Worm (Caenorhabditis elegans) whole organism, L3 larva: ENCODE results near the gene nspc-20.
A peak's percentile ranks its signal among the peaks of the same experiment; 100 is the strongest.

Source experiments
- ZK546.5 ChIP-seq: sonication (generic microtip); optimal IDR thresholded peaks from 2 replicates; lab custom pipeline; 2017; ENCODE audit warnings: missing biosample characterization, missing genetic modification characterization
- aly-2 ChIP-seq: fragments of 150-350 bp; optimal IDR thresholded peaks from 2 replicates; lab custom pipeline; 2014; ENCODE audit warnings: missing biosample characterization, missing genetic modification characterization
- ceh-16 ChIP-seq: sonication (generic microtip); optimal IDR thresholded peaks from 2 replicates; lab custom pipeline; 2017; ENCODE audit warnings: missing biosample characterization, missing genetic modification characterization
- ceh-28 ChIP-seq: fragments of 150-350 bp; optimal IDR thresholded peaks from 2 replicates; lab custom pipeline; 2014; ENCODE audit warnings: missing biosample characterization, missing genetic modification reagents, missing genetic modification characterization
- ceh-82 ChIP-seq: fragments of 150-350 bp; optimal IDR thresholded peaks from 2 replicates; lab custom pipeline; 2014; ENCODE audit warnings: missing biosample characterization, missing genetic modification characterization
- daf-12 ChIP-seq: fragments of 150-350 bp; optimal IDR thresholded peaks from 2 replicates; lab custom pipeline; 2014; ENCODE audit warnings: missing biosample characterization, missing genetic modification reagents, missing genetic modification characterization
- egl-27 ChIP-seq: sonication (generic microtip); optimal IDR thresholded peaks from 4 replicates; lab custom pipeline; 2017; ENCODE audit warnings: missing biosample characterization, missing genetic modification reagents, missing genetic modification characterization
- egl-5 ChIP-seq: fragments of 150-350 bp; optimal IDR thresholded peaks from 2 replicates; lab custom pipeline; 2017; ENCODE audit warnings: missing biosample characterization, missing genetic modification reagents, missing genetic modification characterization, inconsistent platforms
- elt-2 ChIP-seq: sonication (generic microtip); optimal IDR thresholded peaks from 2 replicates; lab custom pipeline; 2016; ENCODE audit warnings: missing genetic modification reagents, mild to moderate bottlenecking, missing genetic modification characterization, missing compliant biosample characterization
- elt-3 ChIP-seq, 3 experiments: fragments of 150-350 bp in 1 of 3; sonication (generic microtip) in 2 of 3; optimal IDR thresholded peaks; 2 replicates in 2 of 3; 4 replicates in 1 of 3; lab custom pipeline; 2014 to 2017; ENCODE audit warnings: missing biosample characterization in 3 of 3, missing genetic modification characterization in 3 of 3
- eor-1 ChIP-seq, 2 experiments: fragments of 150-350 bp; optimal IDR thresholded peaks; 2 replicates each; lab custom pipeline; 2014 to 2018; ENCODE audit warnings: missing biosample characterization in 2 of 2, missing genetic modification characterization in 2 of 2
- fkh-10 ChIP-seq: sonication (generic microtip); optimal IDR thresholded peaks from 2 replicates; lab custom pipeline; 2017; ENCODE audit warnings: missing biosample characterization, missing genetic modification reagents, missing genetic modification characterization
- fkh-2 ChIP-seq: fragments of 150-350 bp; optimal IDR thresholded peaks from 2 replicates; lab custom pipeline; 2014; ENCODE audit warnings: missing biosample characterization, missing genetic modification reagents, missing genetic modification characterization
- hmg-11 ChIP-seq: sonication (generic microtip); optimal IDR thresholded peaks from 2 replicates; lab custom pipeline; 2016; ENCODE audit warnings: missing genetic modification characterization, missing compliant biosample characterization
- jun-1 ChIP-seq: fragments of 150-350 bp; optimal IDR thresholded peaks from 2 replicates; lab custom pipeline; 2014; ENCODE audit warnings: missing biosample characterization, missing genetic modification reagents, missing genetic modification characterization
- lin-15B ChIP-seq: fragments of 150-350 bp; optimal IDR thresholded peaks from 2 replicates; lab custom pipeline; 2014; ENCODE audit warnings: missing biosample characterization, missing genetic modification characterization
- lin-39 ChIP-seq: fragments of 150-350 bp; optimal IDR thresholded peaks from 2 replicates; lab custom pipeline; 2018; ENCODE audit warnings: missing biosample characterization, missing genetic modification reagents, missing genetic modification characterization
- lsy-12 ChIP-seq: sonication (generic microtip); optimal IDR thresholded peaks from 2 replicates; lab custom pipeline; 2016; ENCODE audit warnings: mild to moderate bottlenecking, missing genetic modification characterization, missing compliant biosample characterization
- mdl-1 ChIP-seq: fragments of 150-350 bp; optimal IDR thresholded peaks from 2 replicates; lab custom pipeline; 2014; ENCODE audit warnings: missing biosample characterization, missing genetic modification characterization
- mml-1 ChIP-seq: fragments of 150-350 bp; sonication (generic microtip); optimal IDR thresholded peaks from 3 replicates; lab custom pipeline; 2014; ENCODE audit warnings: missing biosample characterization, missing genetic modification characterization
- nfya-1 ChIP-seq: sonication (generic microtip); optimal IDR thresholded peaks from 2 replicates; lab custom pipeline; 2017; ENCODE audit warnings: missing genetic modification characterization, mild to moderate bottlenecking, missing compliant biosample characterization, antibody characterized with exemption, moderate library complexity; ENCODE audit not compliant: insufficient read depth
- nhr-11 ChIP-seq: fragments of 150-350 bp; optimal IDR thresholded peaks from 2 replicates; lab custom pipeline; 2014; ENCODE audit warnings: missing biosample characterization, missing genetic modification characterization
- nhr-23 ChIP-seq: fragments of 150-350 bp; optimal IDR thresholded peaks from 2 replicates; lab custom pipeline; 2014; ENCODE audit warnings: missing biosample characterization, missing genetic modification reagents, missing genetic modification characterization
- nhr-237 ChIP-seq: fragments of 150-350 bp; optimal IDR thresholded peaks from 2 replicates; lab custom pipeline; 2014; ENCODE audit warnings: missing biosample characterization, missing genetic modification characterization
- nhr-25 ChIP-seq: sonication (generic microtip); optimal IDR thresholded peaks from 2 replicates; lab custom pipeline; 2017; ENCODE audit warnings: missing biosample characterization, missing genetic modification characterization
- nhr-28 ChIP-seq: fragments of 150-350 bp; optimal IDR thresholded peaks from 2 replicates; lab custom pipeline; 2014; ENCODE audit warnings: missing biosample characterization, missing genetic modification characterization
- nhr-43 ChIP-seq: sonication (generic microtip); optimal IDR thresholded peaks from 2 replicates; lab custom pipeline; 2016; ENCODE audit warnings: mild to moderate bottlenecking, missing genetic modification characterization, missing compliant biosample characterization; ENCODE audit not compliant: poor library complexity, severe bottlenecking
- nhr-67 ChIP-seq: fragments of 150-350 bp; optimal IDR thresholded peaks from 2 replicates; lab custom pipeline; 2014; ENCODE audit warnings: missing biosample characterization, missing genetic modification characterization
- nhr-77 ChIP-seq: fragments of 150-350 bp; optimal IDR thresholded peaks from 2 replicates; lab custom pipeline; 2014; ENCODE audit warnings: missing biosample characterization, missing genetic modification characterization
- pha-4 ChIP-seq: fragments of 150-350 bp; optimal IDR thresholded peaks from 2 replicates; lab custom pipeline; 2014; ENCODE audit warnings: missing biosample characterization, missing genetic modification reagents, missing genetic modification characterization
- pqm-1 ChIP-seq: fragments of 150-350 bp; optimal IDR thresholded peaks from 2 replicates; lab custom pipeline; 2017; ENCODE audit warnings: missing biosample characterization, missing genetic modification characterization, inconsistent platforms
- sea-2 ChIP-seq: fragments of 150-350 bp; sonication (generic microtip); optimal IDR thresholded peaks from 4 replicates; lab custom pipeline; 2014; ENCODE audit warnings: missing biosample characterization, missing genetic modification reagents, missing genetic modification characterization
- skn-1 ChIP-seq: fragments of 150-350 bp; optimal IDR thresholded peaks from 2 replicates; lab custom pipeline; 2014; ENCODE audit warnings: missing biosample characterization, missing genetic modification characterization
- snpc-4 ChIP-seq: fragments of 150-350 bp; optimal IDR thresholded peaks from 2 replicates; lab custom pipeline; 2014; ENCODE audit warnings: missing biosample characterization, missing genetic modification characterization
- tbx-2 ChIP-seq: sonication (generic microtip); optimal IDR thresholded peaks from 2 replicates; lab custom pipeline; 2016; ENCODE audit warnings: mild to moderate bottlenecking, missing genetic modification characterization, missing compliant biosample characterization
- unc-39 ChIP-seq: sonication (generic microtip); optimal IDR thresholded peaks from 4 replicates; lab custom pipeline; 2017; ENCODE audit warnings: missing biosample characterization, missing genetic modification characterization
- unc-62 ChIP-seq: fragments of 150-350 bp; sonication (generic microtip); optimal IDR thresholded peaks from 4 replicates; lab custom pipeline; 2014; ENCODE audit warnings: missing biosample characterization, missing genetic modification reagents, missing genetic modification characterization
- zag-1 ChIP-seq: fragments of 150-350 bp; optimal IDR thresholded peaks from 2 replicates; lab custom pipeline; 2014; ENCODE audit warnings: missing biosample characterization, missing genetic modification characterization
- ztf-11 ChIP-seq: fragments of 150-350 bp; optimal IDR thresholded peaks from 2 replicates; lab custom pipeline; 2014; ENCODE audit warnings: missing biosample characterization, missing genetic modification characterization
- ztf-4 ChIP-seq: fragments of 150-350 bp; optimal IDR thresholded peaks from 2 replicates; lab custom pipeline; 2014; ENCODE audit warnings: missing biosample characterization, missing genetic modification characterization

nspc-20 gene

ce11 chrX:14560297-14560680 lies 30.3 kb upstream of the nspc-20 start (continued):
- peak; percentile 95 for TF ChIP-seq nhr-43 (tag; lab: Kevin White, UChicago)

- TF ChIP-seq snpc-4 (tag; lab: Kevin White, UChicago) (no peak), pha-4 (tag; lab: Kevin White, UChicago) (peak; percentile 84), lin-39 (tag; lab: Kevin White, UChicago) (peak; percentile 27)
These were observed 29.7 kb upstream of the nspc-20 start for ce11 chrX:14559519-14560296.

ce11 chrX:14559084-14559483 lies 29.1 kb upstream of the nspc-20 start:
- TF ChIP-seq nhr-237 (tag; lab: Kevin White, UChicago) (no peak), aly-2 (tag; lab: Kevin White, UChicago) (no peak), lin-39 (tag; lab: Kevin White, UChicago) (no peak), nhr-28 (tag; lab: Kevin White, UChicago) (no peak), zag-1 (tag; lab: Kevin White, UChicago) (no peak), nhr-43 (tag; lab: Kevin White, UChicago) (no peak), ceh-28 (tag; lab: Kevin White, UChicago) (no peak), unc-62 (no peak), nhr-77 (tag; lab: Kevin White, UChicago) (no peak), egl-5 (tag; lab: Kevin White, UChicago) (no peak), nhr-23 (no peak)

ce11 chrX:14557936-14558554 lies 28.0 kb upstream of the nspc-20 start, which contains the start of gene nhr-3:
Gene nhr-3, plus strand, starts transcription at chrX:14558504.
- TF ChIP-seq nhr-43 (tag; lab: Kevin White, UChicago) (no peak), unc-39 (tag; lab: Kevin White, UChicago) (no peak), ceh-16 (tag; lab: Kevin White, UChicago) (no peak), nhr-28 (tag; lab: Kevin White, UChicago) (no peak), daf-12 (tag; lab: Kevin White, UChicago) (no peak), nhr-23 (peak; percentile 48), snpc-4 (tag; lab: Kevin White, UChicago) (no peak), nfya-1 (no peak), ceh-28 (tag; lab: Kevin White, UChicago) (peak; percentile 51), lsy-12 (tag; lab: Kevin White, UChicago) (no peak), elt-3 (tag; optimal IDR thresholded peaks at IDR 0.05; lab: Kevin White, UChicago) (peak in 2 of 3 experiments; percentile 27 to 53), eor-1 (tag; optimal IDR thresholded peaks at IDR 0.05; lab: Kevin White, UChicago) (no peak), fkh-10 (GFP tag; lab: Kevin White, UChicago) (no peak), lin-15B (no peak), fkh-2 (tag; lab: Kevin White, UChicago) (no peak), nhr-67 (tag; lab: Kevin White, UChicago) (no peak), pqm-1 (tag; lab: Kevin White, UChicago) (peak; percentile 79), egl-5 (tag; lab: Kevin White, UChicago) (no peak), nhr-77 (tag; lab: Kevin White, UChicago) (no peak), mdl-1 (tag; lab: Kevin White, UChicago) (peak; percentile 18), ceh-82 (tag; lab: Kevin White, UChicago) (no peak), sea-2 (no peak), pha-4 (tag; lab: Kevin White, UChicago) (no peak), skn-1 (no peak), aly-2 (tag; lab: Kevin White, UChicago) (no peak), tbx-2 (tag; lab: Kevin White, UChicago) (no peak), elt-2 (peak; percentile 79), zag-1 (tag; lab: Kevin White, UChicago) (no peak), mml-1 (tag; lab: Kevin White, UChicago) (no peak), jun-1 (tag; lab: Kevin White, UChicago) (no peak), lin-39 (tag; lab: Kevin White, UChicago) (no peak), ZK546.5 (tag; lab: Kevin White, UChicago) (no peak), egl-27 (no peak), nhr-11 (no peak), unc-62 (peak; percentile 39), nhr-25 (peak; percentile 58), hmg-11 (tag; lab: Kevin White, UChicago) (no peak), ztf-4 (tag; lab: Kevin White, UChicago) (no peak), ztf-11 (tag; lab: Kevin White, UChicago) (no peak)
